Worm (Caenorhabditis elegans) whole organism, late embryonic: Measurements from ENCODE around the gene ZK154.5.

ENCODE experiments used
- K09A11.1 ChIP-seq: sonication (generic microtip); optimal IDR thresholded peaks from 2 replicates; lab custom pipeline; 2017; ENCODE audit warnings: antibody characterized with exemption, mild to moderate bottlenecking, missing genetic modification characterization, missing compliant biosample characterization; ENCODE audit not compliant: insufficient read depth
- ama-1 ChIP-seq: fragments of 150-350 bp; optimal IDR thresholded peaks from 2 replicates; lab custom pipeline; 2014
- ceh-18 ChIP-seq: sonication (generic microtip); optimal IDR thresholded peaks from 2 replicates; lab custom pipeline; 2016; ENCODE audit warnings: missing genetic modification characterization, missing compliant biosample characterization
- ceh-2 ChIP-seq: sonication (generic microtip); optimal IDR thresholded peaks from 2 replicates; lab custom pipeline; 2016; ENCODE audit warnings: missing genotype, missing genetic modification characterization, missing compliant biosample characterization
- che-1 ChIP-seq: sonication (generic microtip); optimal IDR thresholded peaks from 2 replicates; lab custom pipeline; 2016; ENCODE audit warnings: mild to moderate bottlenecking, missing genetic modification characterization, missing compliant biosample characterization
- eyg-1 ChIP-seq: sonication (generic microtip); optimal IDR thresholded peaks from 2 replicates; lab custom pipeline; 2016; ENCODE audit warnings: missing genotype, missing genetic modification characterization, missing compliant biosample characterization
- fkh-6 ChIP-seq: sonication (generic microtip); optimal IDR thresholded peaks from 2 replicates; lab custom pipeline; 2016; ENCODE audit warnings: missing genetic modification characterization, missing compliant biosample characterization
- gmeb-2 ChIP-seq: sonication (generic microtip); optimal IDR thresholded peaks from 2 replicates; lab custom pipeline; 2016; ENCODE audit warnings: missing genetic modification characterization, inconsistent platforms, missing compliant biosample characterization
- hlh-30 ChIP-seq: sonication (generic microtip); optimal IDR thresholded peaks from 2 replicates; lab custom pipeline; 2017; ENCODE audit warnings: antibody characterized with exemption, missing genetic modification characterization, missing compliant biosample characterization; ENCODE audit not compliant: insufficient read depth
- lim-6 ChIP-seq: sonication (generic microtip); optimal IDR thresholded peaks from 2 replicates; lab custom pipeline; 2016; ENCODE audit warnings: missing genetic modification characterization, missing compliant biosample characterization
- pat-9 ChIP-seq: fragments of 200-800 bp; sonication (Bioruptor generic); optimal IDR thresholded peaks from 2 replicates; lab custom pipeline; 2018; ENCODE audit warnings: mild to moderate bottlenecking, missing genetic modification characterization, moderate library complexity, missing compliant biosample characterization
- pax-1 ChIP-seq: fragments of 150-350 bp; optimal IDR thresholded peaks from 2 replicates; lab custom pipeline; 2014; ENCODE audit warnings: missing biosample characterization, missing genetic modification characterization
- pha-2 ChIP-seq: sonication (generic microtip); optimal IDR thresholded peaks from 2 replicates; lab custom pipeline; 2017; ENCODE audit warnings: mild to moderate bottlenecking, missing genetic modification characterization, missing compliant biosample characterization
- pha-4 ChIP-seq: fragments of 150-350 bp; optimal IDR thresholded peaks from 2 replicates; lab custom pipeline; 2018; ENCODE audit warnings: missing biosample characterization, missing genetic modification reagents, missing genetic modification characterization
- sox-2 ChIP-seq: fragments of 200-800 bp; sonication (Bioruptor generic); IDR thresholded peaks from 2 replicates; pipeline ENCODE4 v1.3.6; 2022; ENCODE audit warnings: missing genetic modification reagents, missing genetic modification characterization, missing compliant biosample characterization
- syd-9 ChIP-seq: sonication (generic microtip); optimal IDR thresholded peaks from 2 replicates; lab custom pipeline; 2016; ENCODE audit warnings: mild to moderate bottlenecking, missing genetic modification characterization, moderate library complexity, missing compliant biosample characterization
- tbx-7 ChIP-seq: sonication (generic microtip); optimal IDR thresholded peaks from 2 replicates; lab custom pipeline; 2016; ENCODE audit warnings: missing genotype, missing genetic modification characterization, missing compliant biosample characterization
- unc-42 ChIP-seq: sonication (generic microtip); optimal IDR thresholded peaks from 2 replicates; lab custom pipeline; 2016; ENCODE audit warnings: missing genotype, missing genetic modification characterization, missing compliant biosample characterization

Gene ZK154.5

ce11 chrX:7739353-7739752 is 48.4 kb downstream of the ZK154.5 start, which contains the start of gene K09F5.1:
TSS of gene K09F5.1 (plus strand) at chrX:7739653.
- TF ChIP-seq unc-42 (tag; lab: Kevin White, UChicago) (no peak), K09A11.1 (no peak), gmeb-2 (tag; lab: Kevin White, UChicago) (no peak), sox-2 (GFP tag; lab: Robert Waterston, UW) (no peak), eyg-1 (tag; lab: Kevin White, UChicago) (no peak), hlh-30 (tag; lab: Kevin White, UChicago) (no peak), pha-2 (tag; lab: Kevin White, UChicago) (no peak), pax-1 (no peak), fkh-6 (no peak), syd-9 (no peak), pha-4 (tag; lab: Kevin White, UChicago) (no peak)
- TF ChIP-seq, all 69 proteins: peak for 0

ce11 chrX:7736171-7736570 is 51.6 kb downstream of the ZK154.5 start, which contains the start of gene set-12:
TSS of gene set-12 (minus strand) at chrX:7736271.
- no peak for TF ChIP-seq ceh-2
- TF ChIP-seq che-1 (tag; lab: Kevin White, UChicago), result no peak
- no peak for TF ChIP-seq sox-2 (GFP tag; lab: Robert Waterston, UW)
- TF ChIP-seq tbx-7 (tag; lab: Kevin White, UChicago), result no peak
- TF ChIP-seq pax-1, result no peak
- TF ChIP-seq lim-6 (tag; lab: Kevin White, UChicago), result no peak
- TF ChIP-seq pat-9 (tag; lab: Kevin White, UChicago), result no peak

- TF ChIP-seq ama-1 (lab: Kevin White, UChicago) (no peak), che-1 (tag; lab: Kevin White, UChicago) (no peak), ceh-18 (tag; lab: Kevin White, UChicago) (no peak)
Measured at ce11 chrX:7733571-7733970, 54.2 kb downstream of the ZK154.5 start.
